Fruit fly (Drosophila melanogaster) Kc167 (cell line): ENCODE data around the gene Pde9.

Experiments used
- Myc ChIP-seq: fragments of >200 bp; optimal IDR thresholded peaks from 2 replicates; lab custom pipeline; 2017; ENCODE audit warnings: missing external identifiers
- Sin3A ChIP-seq: fragments of >200 bp; optimal IDR thresholded peaks from 2 replicates; lab custom pipeline; 2018; ENCODE audit warnings: missing external identifiers
- h ChIP-seq: fragments of >200 bp; optimal IDR thresholded peaks from 3 replicates; lab custom pipeline; 2018; ENCODE audit warnings: missing external identifiers
- insv ChIP-seq: fragments of >200 bp; optimal IDR thresholded peaks from 3 replicates; lab custom pipeline; 2018; ENCODE audit warnings: missing external identifiers
- psq ChIP-seq: fragments of >200 bp; optimal IDR thresholded peaks from 2 replicates; lab custom pipeline; 2017; ENCODE audit warnings: missing external identifiers
- ttk ChIP-seq: sonication (Bioruptor generic); optimal IDR thresholded peaks from 2 replicates; lab custom pipeline; 2017; ENCODE audit warnings: missing external identifiers

Pde9 gene

DNA sequence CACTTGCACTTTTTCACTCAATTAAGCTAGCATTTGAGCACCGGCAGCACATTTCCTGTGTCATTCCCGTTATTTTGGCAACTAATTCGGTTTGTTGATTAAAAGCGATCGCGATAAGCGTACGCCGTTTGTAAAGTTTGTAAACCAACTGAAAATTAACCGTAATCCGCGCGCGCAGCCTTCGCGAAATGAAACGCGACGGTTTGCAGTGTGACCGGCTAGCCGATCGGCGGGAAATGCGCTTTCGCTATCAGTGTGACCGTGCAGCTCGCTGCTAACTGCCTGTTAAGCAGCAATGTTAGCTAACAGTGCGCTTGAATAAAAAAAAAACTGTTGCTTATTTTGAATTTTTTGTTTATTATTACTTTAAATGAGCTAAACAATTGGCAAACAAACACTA lies at the start of gene Pde9:
Gene Pde9 (minus strand): TSS at position 178 of the 400 bp plus-strand sequence.
- TF ChIP-seq h (lab: Kevin White, UChicago) (no peak), insv (lab: Kevin White, UChicago) (no peak), psq (lab: Kevin White, UChicago) (no peak), Sin3A (lab: Kevin White, UChicago) (no peak), Myc (no peak)

DNA sequence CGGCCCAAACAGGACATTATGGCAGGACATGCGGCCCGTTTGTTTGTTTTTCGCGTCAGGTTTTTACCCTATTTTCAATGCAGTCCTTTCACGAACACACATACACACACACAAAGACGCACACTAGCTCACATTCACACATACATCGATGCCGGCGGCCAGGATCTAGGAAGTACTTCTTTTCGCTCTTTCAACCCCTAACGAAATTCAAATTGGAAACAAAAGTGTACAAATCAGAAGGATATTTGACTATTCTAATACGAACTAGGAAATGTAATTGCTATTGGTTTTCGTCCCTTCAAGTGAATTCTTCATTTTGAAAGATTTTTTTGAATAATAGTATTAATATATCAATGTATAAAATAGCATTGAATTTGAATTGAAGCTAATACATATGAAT lies 43.3 kb upstream of the Pde9 start:
- TF ChIP-seq psq (lab: Kevin White, UChicago) (no peak), insv (lab: Kevin White, UChicago) (no peak), ttk (lab: Kevin White, UChicago) (no peak), Sin3A (lab: Kevin White, UChicago) (no peak), h (lab: Kevin White, UChicago) (no peak), Myc (no peak)

DNA sequence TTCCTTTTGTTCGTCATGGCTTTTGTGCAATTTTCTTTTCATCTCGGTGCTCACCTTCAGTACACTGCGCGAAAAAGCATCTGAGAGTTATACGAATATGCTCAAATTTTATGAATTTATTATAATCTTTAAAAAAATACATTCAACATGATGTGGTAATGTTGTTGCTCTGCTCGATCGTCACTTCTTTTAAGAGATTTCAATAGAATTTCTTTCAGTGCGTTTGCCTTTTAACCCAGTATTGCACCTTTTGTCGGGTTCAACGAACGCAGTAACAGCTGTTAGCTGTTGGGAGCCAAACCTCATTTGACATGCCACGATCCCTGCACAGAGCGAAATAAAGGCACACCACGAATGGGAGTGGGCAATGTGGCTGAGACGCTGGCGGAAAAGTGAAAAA lies 42.8 kb upstream of the Pde9 start:
- no peak for TF ChIP-seq h (lab: Kevin White, UChicago)
- TF ChIP-seq Sin3A (lab: Kevin White, UChicago): no peak
- TF ChIP-seq psq (lab: Kevin White, UChicago): no peak
- no peak for TF ChIP-seq ttk (lab: Kevin White, UChicago)
- no peak for TF ChIP-seq Myc
- TF ChIP-seq insv (lab: Kevin White, UChicago): no peak

DNA sequence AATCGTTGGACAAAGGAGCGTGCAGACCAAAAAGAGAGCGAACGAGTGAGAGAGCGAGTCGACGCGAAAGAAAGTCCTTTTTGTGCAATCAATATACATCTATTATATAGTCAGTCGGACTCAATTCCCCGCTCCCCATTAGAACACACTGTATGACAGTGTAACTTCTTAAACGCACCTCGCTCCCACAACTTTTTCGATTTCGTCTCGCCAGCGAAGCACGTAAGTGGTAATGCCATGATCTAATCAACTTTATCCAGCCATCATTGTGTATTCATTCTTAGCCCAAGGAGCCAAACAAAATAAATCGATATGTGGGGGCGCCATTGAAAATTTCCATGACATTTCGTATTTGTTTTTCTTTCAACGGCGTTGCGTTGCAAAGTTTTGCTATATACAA lies 41.9 kb upstream of the Pde9 start:
- TF ChIP-seq psq (lab: Kevin White, UChicago) (no peak), ttk (lab: Kevin White, UChicago) (no peak), h (lab: Kevin White, UChicago) (no peak), Myc (no peak), insv (lab: Kevin White, UChicago) (no peak), Sin3A (lab: Kevin White, UChicago) (no peak)

DNA sequence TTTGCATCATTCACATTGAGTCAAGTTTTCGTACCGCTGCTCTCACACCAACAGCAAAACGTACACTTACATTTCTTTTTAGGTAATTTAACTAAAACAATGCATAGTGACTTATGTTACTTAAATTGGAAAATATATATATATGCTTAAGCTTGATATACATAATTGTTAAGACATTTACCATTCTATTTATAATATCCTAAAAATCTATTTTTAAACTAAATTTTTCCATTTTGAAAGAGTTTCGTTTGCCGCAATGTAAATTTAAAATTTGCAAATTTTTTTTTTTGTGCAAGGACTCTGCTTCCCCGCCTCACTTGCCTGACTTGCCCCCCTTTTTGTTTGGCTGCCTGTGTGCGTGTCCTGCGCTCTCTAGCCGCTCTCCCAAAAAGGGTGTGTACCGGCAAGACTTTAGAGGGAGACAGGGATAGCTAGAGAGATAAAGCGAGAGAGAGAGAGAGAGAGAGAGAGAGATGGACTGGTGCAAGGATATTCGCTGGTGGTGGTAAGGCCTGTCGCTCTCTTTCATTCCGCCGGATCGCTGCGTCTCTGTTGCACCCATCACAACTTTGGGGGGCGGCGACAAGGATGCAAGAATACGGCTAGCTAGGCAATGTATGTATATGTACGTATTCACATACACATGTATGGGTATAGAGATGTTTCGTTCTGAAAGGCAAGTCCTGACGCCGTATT lies 40.8 kb upstream of the Pde9 start:
- TF ChIP-seq Myc (no peak), psq (lab: Kevin White, UChicago) (no peak), Sin3A (lab: Kevin White, UChicago) (no peak), ttk (lab: Kevin White, UChicago) (no peak), insv (lab: Kevin White, UChicago) (no peak), h (lab: Kevin White, UChicago) (no peak)

DNA sequence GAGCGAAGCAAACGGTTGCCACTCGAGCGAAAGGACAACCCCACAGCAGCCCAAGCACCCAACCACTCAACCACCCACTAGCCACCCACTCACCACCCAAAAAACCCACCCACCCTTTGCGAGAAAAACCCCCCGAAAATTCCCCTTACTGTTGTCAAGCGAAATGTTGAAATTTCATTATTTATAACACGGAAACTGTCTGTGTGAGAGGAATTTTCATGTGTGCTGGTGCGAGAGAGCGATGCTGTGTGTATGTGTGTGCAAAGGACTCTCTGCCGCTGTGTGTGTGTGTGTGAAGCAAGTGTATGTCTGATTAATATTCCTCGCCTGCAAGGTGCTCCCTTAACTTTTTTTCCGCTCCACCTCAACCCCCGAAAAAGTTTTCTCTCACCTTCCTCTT lies 32.7 kb upstream of the Pde9 start:
- TF ChIP-seq insv (lab: Kevin White, UChicago): no peak
- no peak for TF ChIP-seq Myc
- TF ChIP-seq psq (lab: Kevin White, UChicago): no peak
- no peak for TF ChIP-seq ttk (lab: Kevin White, UChicago)
- TF ChIP-seq h (lab: Kevin White, UChicago): no peak
- no peak for TF ChIP-seq Sin3A (lab: Kevin White, UChicago)

DNA sequence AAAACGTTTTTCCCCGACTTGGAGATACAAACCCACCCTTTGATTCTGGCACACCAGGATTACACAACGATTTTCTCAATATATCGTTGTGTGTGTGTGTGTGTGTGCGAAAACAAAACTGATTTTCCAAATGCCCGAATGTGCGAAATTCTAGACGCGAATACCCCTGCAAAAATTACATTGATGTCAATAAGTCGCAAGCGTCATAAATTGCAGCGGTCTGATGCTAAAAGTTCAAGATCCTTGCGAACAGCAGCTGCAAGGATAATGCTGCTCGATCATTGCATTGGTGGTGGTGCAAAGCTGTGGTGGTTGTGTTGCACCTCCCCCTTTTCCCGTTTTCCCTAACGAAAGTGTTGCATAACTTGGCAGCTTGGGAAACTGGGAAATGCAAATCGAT lies 30.5 kb upstream of the Pde9 start:
- TF ChIP-seq psq (lab: Kevin White, UChicago): no peak
- no peak for TF ChIP-seq insv (lab: Kevin White, UChicago)
- no peak for TF ChIP-seq Sin3A (lab: Kevin White, UChicago)

DNA sequence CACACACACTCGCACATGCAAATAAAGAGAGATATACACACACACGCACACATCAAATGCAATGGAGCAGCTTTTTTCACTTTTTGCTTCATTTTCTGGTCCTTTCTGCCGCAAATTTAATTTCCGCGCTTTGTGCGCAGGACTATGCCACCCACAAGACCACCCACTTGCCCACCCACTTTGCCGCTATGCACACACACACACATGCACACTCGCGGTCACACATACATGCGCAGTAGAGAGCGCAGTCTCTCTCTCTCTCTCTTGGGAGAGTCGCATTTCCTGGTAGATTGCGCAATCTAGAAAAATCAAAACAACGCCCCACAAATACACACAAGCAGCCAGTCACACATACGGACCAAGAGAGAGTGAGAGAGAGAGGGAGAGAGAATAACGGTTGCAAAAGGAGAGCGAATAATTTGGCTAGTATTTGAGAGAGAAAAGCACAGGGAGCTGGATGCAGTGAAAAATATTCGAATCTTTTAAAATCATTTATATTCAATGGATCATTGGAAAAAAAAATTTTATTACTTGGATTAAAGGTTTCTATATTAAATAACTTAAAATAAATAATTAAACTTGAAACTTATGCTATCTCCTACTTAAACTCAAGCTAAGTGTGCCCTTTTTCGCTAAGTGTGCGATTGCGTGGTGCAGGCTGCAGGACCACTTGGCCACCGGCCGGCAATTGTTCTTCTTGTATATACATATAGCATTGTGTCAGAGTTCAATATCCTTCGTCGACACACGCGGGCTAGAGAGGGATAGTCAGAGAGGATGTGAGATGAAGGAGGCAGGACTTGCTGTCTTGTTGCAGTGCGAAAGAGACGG lies 28.5 kb upstream of the Pde9 start:
- no peak for TF ChIP-seq insv (lab: Kevin White, UChicago)
- no peak for TF ChIP-seq psq (lab: Kevin White, UChicago)
- no peak for TF ChIP-seq Sin3A (lab: Kevin White, UChicago)
- TF ChIP-seq h (lab: Kevin White, UChicago): no peak
- TF ChIP-seq ttk (lab: Kevin White, UChicago): no peak
- TF ChIP-seq Myc: no peak

DNA sequence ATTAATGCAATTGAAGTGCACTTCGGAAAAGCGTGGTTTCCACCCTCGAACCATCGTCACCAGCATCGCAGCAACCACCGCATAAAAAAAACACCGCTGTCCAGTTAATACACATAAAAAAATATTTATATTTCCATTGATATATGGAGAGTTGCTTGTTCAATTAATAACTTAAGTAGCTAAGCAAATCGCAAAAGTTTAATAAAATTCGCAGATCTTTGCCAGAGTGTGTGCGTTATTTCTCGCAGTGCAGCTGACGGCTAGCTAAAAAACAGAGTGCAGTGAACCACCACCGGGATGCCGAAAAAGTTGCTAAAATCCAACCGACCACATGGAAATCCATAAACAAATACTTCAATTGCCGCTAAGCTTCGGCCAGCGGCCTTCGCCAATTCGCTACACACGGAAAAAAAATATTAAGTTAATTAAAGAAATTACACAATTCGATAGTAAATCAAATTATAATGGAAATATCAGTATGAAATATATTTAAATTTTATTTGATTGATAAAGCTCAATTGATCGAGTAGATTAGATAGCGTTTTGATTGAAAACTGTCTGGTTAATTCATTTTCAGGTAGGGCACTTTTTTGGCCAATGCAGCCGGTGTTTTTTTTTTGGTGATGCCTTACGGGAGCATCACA lies 26.3 kb upstream of the Pde9 start:
- TF ChIP-seq ttk (lab: Kevin White, UChicago) (no peak), Sin3A (lab: Kevin White, UChicago) (no peak), Myc (no peak), psq (lab: Kevin White, UChicago) (no peak), insv (lab: Kevin White, UChicago) (no peak), h (lab: Kevin White, UChicago) (no peak)

DNA sequence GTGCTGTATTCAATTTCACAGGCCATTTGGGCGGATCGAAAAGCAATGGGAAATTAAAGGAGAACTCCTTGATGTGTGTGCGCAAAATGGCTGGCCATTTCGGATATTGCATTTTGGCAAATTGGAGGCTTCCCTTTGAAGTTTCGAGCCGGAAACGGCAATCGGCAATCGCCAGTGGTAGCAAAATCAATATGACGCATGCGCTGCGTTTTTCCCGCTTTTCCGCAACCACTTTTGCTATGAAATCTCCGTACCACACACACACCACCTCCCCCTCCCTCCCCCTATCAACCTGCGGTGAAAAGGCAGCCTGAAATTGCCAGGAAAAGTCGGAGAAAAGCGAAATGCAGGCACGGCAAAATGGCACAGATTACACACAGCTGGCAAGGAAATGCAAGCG lies 25.2 kb upstream of the Pde9 start:
- TF ChIP-seq Myc (no peak), Sin3A (lab: Kevin White, UChicago) (no peak), h (lab: Kevin White, UChicago) (no peak), ttk (lab: Kevin White, UChicago) (no peak), insv (lab: Kevin White, UChicago) (no peak), psq (lab: Kevin White, UChicago) (no peak)

DNA sequence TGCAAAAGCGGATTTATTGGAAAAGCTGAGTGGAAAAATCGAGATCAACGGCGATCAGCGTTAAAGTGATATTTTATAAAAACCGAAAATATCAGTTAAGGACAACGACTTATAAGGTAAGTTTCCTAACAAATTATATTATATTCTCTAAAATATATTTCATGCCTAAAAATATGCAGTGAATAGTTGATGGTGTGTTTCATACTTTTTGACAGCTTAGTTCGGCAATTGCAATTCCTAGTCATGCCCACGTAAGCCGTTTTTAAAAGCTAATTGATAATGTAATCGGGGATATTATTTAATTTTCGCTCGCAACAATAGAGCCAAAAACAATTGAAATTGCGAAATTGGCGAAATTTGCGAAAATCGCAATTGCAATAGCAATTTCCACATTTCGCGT lies 22.5 kb upstream of the Pde9 start:
- no peak for TF ChIP-seq ttk (lab: Kevin White, UChicago)
- no peak for TF ChIP-seq Sin3A (lab: Kevin White, UChicago)
- TF ChIP-seq insv (lab: Kevin White, UChicago): no peak
- TF ChIP-seq psq (lab: Kevin White, UChicago): no peak
- no peak for TF ChIP-seq Myc
- no peak for TF ChIP-seq h (lab: Kevin White, UChicago)
